Worm (Caenorhabditis elegans): ENCODE measurements around the gene cah-1.

DNA sequence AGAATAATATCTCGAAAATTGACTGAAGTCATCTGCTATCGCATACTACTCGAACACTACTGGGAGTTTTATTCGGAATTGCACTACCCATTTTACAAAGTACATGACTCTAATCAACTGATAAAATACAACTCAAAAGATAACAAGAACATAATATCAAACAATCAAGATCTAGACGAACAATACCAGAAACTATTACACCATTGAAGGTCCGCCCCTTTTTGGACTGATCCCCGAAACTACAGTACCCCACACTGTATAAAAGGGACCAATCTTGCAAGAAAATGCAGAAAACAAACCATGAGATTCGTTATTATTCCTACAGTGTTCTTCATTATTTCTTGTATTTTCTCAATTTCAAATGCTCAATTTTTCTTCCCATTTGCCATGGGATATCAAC lies 9.1 kb upstream of the cah-1 start, which contains the start of gene F54D8.10:
- TF ChIP-seq ztf-23 (GFP tag; IDR thresholded peaks at IDR 0.05) (no peak), ref-1 (GFP tag; conservative IDR thresholded peaks at IDR 0.05) (no peak), cog-1 (tag; optimal IDR thresholded peaks at IDR 0.05) (no peak), T22C8.4 (GFP tag; IDR thresholded peaks at IDR 0.05) (no peak), klf-2 (GFP tag; conservative IDR thresholded peaks at IDR 0.05) (no peak), flt-1 (GFP tag; IDR thresholded peaks at IDR 0.05) (no peak), tab-1 (GFP tag; IDR thresholded peaks at IDR 0.05) (no peak), ztf-29 (GFP tag; IDR thresholded peaks at IDR 0.05) (no peak)

All from whole organism, midembryonic.